Worm (Caenorhabditis elegans) whole organism, late embryonic: ENCODE data around the gene F25E2.3.

ENCODE experiments used
- C08G9.2 ChIP-seq: sonication (generic microtip); optimal IDR thresholded peaks from 2 replicates; lab custom pipeline; 2016; ENCODE audit warnings: mild to moderate bottlenecking, missing genetic modification characterization, moderate library complexity, missing compliant biosample characterization
- K02D7.2 ChIP-seq: sonication (generic microtip); optimal IDR thresholded peaks from 2 replicates; lab custom pipeline; 2017; ENCODE audit warnings: mild to moderate bottlenecking, missing genetic modification characterization, missing compliant biosample characterization
- K09A11.1 ChIP-seq: sonication (generic microtip); optimal IDR thresholded peaks from 2 replicates; lab custom pipeline; 2017; ENCODE audit warnings: antibody characterized with exemption, mild to moderate bottlenecking, missing genetic modification characterization, missing compliant biosample characterization; ENCODE audit not compliant: insufficient read depth
- T23F11.4 ChIP-seq: fragments of 200-800 bp; sonication (Bioruptor generic); optimal IDR thresholded peaks from 2 replicates; lab custom pipeline; 2018; ENCODE audit warnings: mild to moderate bottlenecking, missing genetic modification characterization, missing compliant biosample characterization
- ceh-14 ChIP-seq: sonication (generic microtip); optimal IDR thresholded peaks from 2 replicates; lab custom pipeline; 2016; ENCODE audit warnings: missing genotype, missing genetic modification characterization, missing compliant biosample characterization
- ceh-22 ChIP-seq: sonication (generic microtip); optimal IDR thresholded peaks from 2 replicates; lab custom pipeline; 2017; ENCODE audit warnings: missing biosample characterization, missing genetic modification characterization
- ceh-31 ChIP-seq: sonication (generic microtip); optimal IDR thresholded peaks from 2 replicates; lab custom pipeline; 2016; ENCODE audit warnings: missing genetic modification characterization, missing compliant biosample characterization
- ceh-45 ChIP-seq: fragments of 200-800 bp; sonication (Bioruptor generic); IDR thresholded peaks from 2 replicates; pipeline ENCODE4 v1.3.6; 2022; ENCODE audit warnings: missing genetic modification reagents, missing genetic modification characterization, missing compliant biosample characterization
- ceh-48 ChIP-seq: sonication (generic microtip); optimal IDR thresholded peaks from 2 replicates; lab custom pipeline; 2016; ENCODE audit warnings: missing genetic modification characterization, inconsistent platforms, missing compliant biosample characterization
- ceh-6 ChIP-seq: fragments of 200-800 bp; sonication (Bioruptor generic); optimal IDR thresholded peaks from 2 replicates; lab custom pipeline; 2018; ENCODE audit warnings: mild to moderate bottlenecking, missing genetic modification characterization, missing compliant biosample characterization
- dmd-4 ChIP-seq: sonication (generic microtip); optimal IDR thresholded peaks from 2 replicates; lab custom pipeline; 2016; ENCODE audit warnings: borderline replicate concordance, missing genetic modification characterization, missing compliant biosample characterization
- dve-1 ChIP-seq: sonication (generic microtip); optimal IDR thresholded peaks from 2 replicates; lab custom pipeline; 2017; ENCODE audit warnings: antibody characterized with exemption, mild to moderate bottlenecking, missing genetic modification characterization, missing compliant biosample characterization
- elt-4 ChIP-seq: sonication (generic microtip); optimal IDR thresholded peaks from 2 replicates; lab custom pipeline; 2016; ENCODE audit warnings: missing genetic modification characterization, missing compliant biosample characterization
- ets-4 ChIP-seq: sonication (generic microtip); optimal IDR thresholded peaks from 2 replicates; lab custom pipeline; 2016; ENCODE audit warnings: missing genetic modification characterization, missing compliant biosample characterization
- fax-1 ChIP-seq: sonication (generic microtip); optimal IDR thresholded peaks from 2 replicates; lab custom pipeline; 2016; ENCODE audit warnings: missing genotype, missing genetic modification characterization, missing compliant biosample characterization
- hlh-13 ChIP-seq: fragments of 200-800 bp; sonication (Bioruptor generic); optimal IDR thresholded peaks from 2 replicates; lab custom pipeline; 2018; ENCODE audit warnings: mild to moderate bottlenecking, missing genetic modification characterization, missing compliant biosample characterization
- hlh-15 ChIP-seq: sonication (generic microtip); optimal IDR thresholded peaks from 2 replicates; lab custom pipeline; 2016; ENCODE audit warnings: missing genetic modification characterization, missing compliant biosample characterization
- hlh-6 ChIP-seq: sonication (generic microtip); optimal IDR thresholded peaks from 2 replicates; lab custom pipeline; 2016; ENCODE audit warnings: missing genotype, missing genetic modification characterization, missing compliant biosample characterization
- nfya-1 ChIP-seq: sonication (generic microtip); optimal IDR thresholded peaks from 2 replicates; lab custom pipeline; 2017; ENCODE audit warnings: missing genetic modification characterization, mild to moderate bottlenecking, missing compliant biosample characterization, antibody characterized with exemption, moderate library complexity
- nhr-11 ChIP-seq: fragments of 150-350 bp; optimal IDR thresholded peaks from 2 replicates; lab custom pipeline; 2014; ENCODE audit warnings: missing biosample characterization, missing genetic modification characterization
- nhr-232 ChIP-seq: sonication (generic microtip); optimal IDR thresholded peaks from 2 replicates; lab custom pipeline; 2016; ENCODE audit warnings: missing genetic modification characterization, missing compliant biosample characterization
- npax-4 ChIP-seq: sonication (generic microtip); optimal IDR thresholded peaks from 2 replicates; lab custom pipeline; 2016; ENCODE audit warnings: missing genetic modification characterization, missing compliant biosample characterization
- odd-2 ChIP-seq: sonication (generic microtip); optimal IDR thresholded peaks from 2 replicates; lab custom pipeline; 2017; ENCODE audit warnings: antibody characterized with exemption, mild to moderate bottlenecking, missing genetic modification characterization, missing compliant biosample characterization
- pat-9 ChIP-seq: fragments of 200-800 bp; sonication (Bioruptor generic); optimal IDR thresholded peaks from 2 replicates; lab custom pipeline; 2018; ENCODE audit warnings: mild to moderate bottlenecking, missing genetic modification characterization, moderate library complexity, missing compliant biosample characterization
- ref-2 ChIP-seq: sonication (generic microtip); optimal IDR thresholded peaks from 2 replicates; lab custom pipeline; 2016; ENCODE audit warnings: missing genetic modification characterization, missing compliant biosample characterization
- rnt-1 ChIP-seq: sonication (generic microtip); optimal IDR thresholded peaks from 2 replicates; lab custom pipeline; 2016; ENCODE audit warnings: missing genetic modification characterization, missing compliant biosample characterization
- sdc-2 ChIP-seq: sonication (generic microtip); optimal IDR thresholded peaks from 2 replicates; lab custom pipeline; 2016; ENCODE audit warnings: missing genotype, missing genetic modification characterization, missing compliant biosample characterization
- sox-2 ChIP-seq: fragments of 200-800 bp; sonication (Bioruptor generic); IDR thresholded peaks from 2 replicates; pipeline ENCODE4 v1.3.6; 2022; ENCODE audit warnings: missing genetic modification reagents, missing genetic modification characterization, missing compliant biosample characterization
- sox-4 ChIP-seq: sonication (generic microtip); optimal IDR thresholded peaks from 2 replicates; lab custom pipeline; 2017; ENCODE audit warnings: mild to moderate bottlenecking, missing genetic modification characterization, inconsistent platforms, missing compliant biosample characterization
- syd-9 ChIP-seq: sonication (generic microtip); optimal IDR thresholded peaks from 2 replicates; lab custom pipeline; 2016; ENCODE audit warnings: mild to moderate bottlenecking, missing genetic modification characterization, moderate library complexity, missing compliant biosample characterization
- tbx-7 ChIP-seq: sonication (generic microtip); optimal IDR thresholded peaks from 2 replicates; lab custom pipeline; 2016; ENCODE audit warnings: missing genotype, missing genetic modification characterization, missing compliant biosample characterization
- unc-3 ChIP-seq, 2 experiments: fragments of 200-800 bp in 1 of 2; sonication (Bioruptor generic) in 1 of 2; sonication (generic microtip) in 1 of 2; conservative IDR thresholded peaks in 1 of 2; optimal IDR thresholded peaks in 1 of 2; 2 replicates each; pipeline versions ENCODE4 v1.3.6 to Lab custom; 2016 to 2022; ENCODE audit warnings: missing compliant biosample characterization in 2 of 2, missing genetic modification characterization in 2 of 2, missing genetic modification reagents in 1 of 2
- unc-42 ChIP-seq: sonication (generic microtip); optimal IDR thresholded peaks from 2 replicates; lab custom pipeline; 2016; ENCODE audit warnings: missing genotype, missing genetic modification characterization, missing compliant biosample characterization
- unc-55 ChIP-seq: sonication (generic microtip); optimal IDR thresholded peaks from 2 replicates; lab custom pipeline; 2017; ENCODE audit warnings: missing biosample characterization, missing genetic modification reagents, missing genetic modification characterization
- unc-86 ChIP-seq: sonication (generic microtip); optimal IDR thresholded peaks from 2 replicates; lab custom pipeline; 2016; ENCODE audit warnings: missing genetic modification characterization, missing compliant biosample characterization
- zip-5 ChIP-seq: sonication (generic microtip); optimal IDR thresholded peaks from 2 replicates; lab custom pipeline; 2016; ENCODE audit warnings: missing genetic modification characterization, missing compliant biosample characterization

F25E2.3 gene

DNA sequence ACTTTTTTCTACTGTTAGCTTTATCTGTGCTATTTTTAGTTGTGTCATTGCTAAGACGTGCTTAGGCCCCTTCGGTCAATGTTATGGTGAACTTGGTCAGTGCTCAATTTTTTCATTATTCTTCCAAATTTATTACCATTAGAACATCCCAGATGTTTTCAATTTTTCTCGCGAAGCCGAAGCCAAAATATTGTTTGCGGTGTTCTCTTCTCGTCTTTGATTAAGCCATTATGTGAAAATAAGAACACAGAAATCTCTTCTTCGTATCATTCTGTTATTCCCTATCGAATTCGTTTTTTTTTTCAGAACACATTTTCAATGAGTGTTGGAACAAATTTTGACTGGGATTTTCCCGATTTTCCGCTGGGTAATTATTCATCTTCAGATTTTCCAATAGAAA lies 10.5 kb downstream of the F25E2.3 start, which contains the start of gene gtr-1:
Gene gtr-1, plus strand, starts transcription at position 301 of the 400 bp plus-strand sequence.
- no peak for TF ChIP-seq sox-2 (GFP tag; lab: Robert Waterston, UW)
- no peak for TF ChIP-seq dmd-4 (tag; lab: Kevin White, UChicago)
- no peak for TF ChIP-seq ceh-48 (tag; lab: Kevin White, UChicago)
- TF ChIP-seq K02D7.2 (tag; lab: Kevin White, UChicago), result no peak
- TF ChIP-seq nhr-11 (tag; lab: Kevin White, UChicago), result no peak
- TF ChIP-seq rnt-1, result no peak
- TF ChIP-seq npax-4 (tag; lab: Kevin White, UChicago), result no peak
- TF ChIP-seq ceh-14 (tag; lab: Kevin White, UChicago), result no peak
- no peak for TF ChIP-seq nhr-232 (tag; lab: Kevin White, UChicago)
- TF ChIP-seq ref-2 (tag; lab: Kevin White, UChicago), result no peak
- no peak for TF ChIP-seq ceh-45 (GFP tag; lab: Robert Waterston, UW)
- TF ChIP-seq sox-4 (tag; lab: Kevin White, UChicago), result no peak
- TF ChIP-seq C08G9.2 (tag; lab: Kevin White, UChicago), result no peak
- no peak for TF ChIP-seq zip-5

- TF ChIP-seq hlh-13, result no peak
- no peak for TF ChIP-seq odd-2 (tag; lab: Kevin White, UChicago)
- no peak for TF ChIP-seq ets-4
- TF ChIP-seq dve-1, result no peak
- TF ChIP-seq unc-3 (GFP tag; conservative IDR thresholded peaks at IDR 0.05; lab: Robert Waterston, UW), result no peak
- no peak for TF ChIP-seq unc-3 (tag; optimal IDR thresholded peaks at IDR 0.05; lab: Kevin White, UChicago)
- TF ChIP-seq ceh-22 (tag; lab: Kevin White, UChicago), result no peak
- no peak for TF ChIP-seq rnt-1
- TF ChIP-seq T23F11.4, result no peak
- no peak for TF ChIP-seq unc-86 (tag; lab: Kevin White, UChicago)
- no peak for TF ChIP-seq ceh-48 (tag; lab: Kevin White, UChicago)
- TF ChIP-seq zip-5, result no peak
These were observed 22.4 kb downstream of the F25E2.3 start for ce11 chrX:790593-790992.

- TF ChIP-seq ceh-31 (tag; lab: Kevin White, UChicago) (no peak), fax-1 (no peak), nhr-11 (tag; lab: Kevin White, UChicago) (no peak), K09A11.1 (tag; lab: Kevin White, UChicago) (no peak), hlh-6 (tag; lab: Kevin White, UChicago) (no peak), hlh-15 (no peak), ceh-6 (no peak), elt-4 (tag; lab: Kevin White, UChicago) (no peak), tbx-7 (tag; lab: Kevin White, UChicago) (no peak), dve-1 (no peak)
These were observed 23.1 kb downstream of the F25E2.3 start for ce11 chrX:789848-790247.

DNA sequence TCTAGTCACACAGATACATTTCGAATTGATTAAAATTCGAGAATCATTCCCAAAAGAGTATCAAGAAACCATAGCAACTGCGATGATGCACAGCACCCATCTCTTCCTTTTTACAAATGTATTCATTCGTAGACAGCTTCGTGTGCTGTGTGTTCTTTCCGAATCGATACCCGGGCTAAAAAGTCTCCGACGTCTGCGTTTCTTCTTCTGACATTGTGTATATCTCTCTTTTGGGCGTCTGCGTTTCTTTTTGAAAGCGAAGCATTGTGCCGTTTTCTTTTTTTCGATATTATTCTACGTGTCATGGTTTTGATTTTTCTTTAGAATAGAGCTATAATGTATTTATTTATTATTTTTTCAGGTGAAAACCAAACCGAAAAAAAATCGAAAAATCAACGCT lies 25.0 kb downstream of the F25E2.3 start, which contains the start of gene attf-5:
Gene attf-5, plus strand, starts transcription at position 362 of the 400 bp plus-strand sequence.
- TF ChIP-seq nfya-1 (tag; lab: Kevin White, UChicago) (peak; percentile 12), dmd-4 (tag; lab: Kevin White, UChicago) (no peak), unc-3 (GFP tag; conservative IDR thresholded peaks at IDR 0.05; lab: Robert Waterston, UW) (no peak), unc-3 (tag; optimal IDR thresholded peaks at IDR 0.05; lab: Kevin White, UChicago) (no peak), nhr-232 (tag; lab: Kevin White, UChicago) (no peak), unc-42 (no peak), ref-2 (tag; lab: Kevin White, UChicago) (no peak), hlh-15 (no peak), odd-2 (tag; lab: Kevin White, UChicago) (no peak), unc-55 (GFP tag; lab: Kevin White, UChicago) (peak; percentile 21), sdc-2 (peak; percentile 89), ceh-48 (tag; lab: Kevin White, UChicago) (peak; percentile 70), C08G9.2 (tag; lab: Kevin White, UChicago) (no peak), pat-9 (tag; lab: Kevin White, UChicago) (no peak), syd-9 (no peak)
- TF ChIP-seq, all 69 proteins: peak for 4
